Worm (Caenorhabditis elegans): ENCODE results near the gene nhr-150.
A peak's percentile ranks its signal among the peaks of the same experiment; 100 is the strongest.

The nhr-150 gene

ce11 chrV:15443708-15444107 is 37.6 kb downstream of the nhr-150 start, which contains the start of gene T26H5.10:
Gene T26H5.10 (minus strand): TSS chrV:15443808.
- no peak for TF ChIP-seq ztf-3 (GFP tag; optimal IDR thresholded peaks at IDR 0.05)
- no peak for TF ChIP-seq F57A8.1 (GFP tag; optimal IDR thresholded peaks at IDR 0.05)
- no peak for TF ChIP-seq atf-7 (tag; optimal IDR thresholded peaks at IDR 0.05)
- no peak for TF ChIP-seq ceh-100 (GFP tag; IDR thresholded peaks at IDR 0.05)
- no peak for TF ChIP-seq snpc-3.4 (tag; optimal IDR thresholded peaks at IDR 0.05)
- TF ChIP-seq Y95B8A.8 (GFP tag; IDR thresholded peaks at IDR 0.05): no peak
- TF ChIP-seq tbx-9 (tag; optimal IDR thresholded peaks at IDR 0.05; ENCODE audit: borderline replicate concordance): no peak
- TF ChIP-seq ztf-18 (tag; optimal IDR thresholded peaks at IDR 0.05): no peak
- TF ChIP-seq ZK185.1 (tag; optimal IDR thresholded peaks at IDR 0.05; ENCODE audit: poor library complexity, severe bottlenecking): no peak
- TF ChIP-seq C17E4.6 (GFP tag; IDR thresholded peaks at IDR 0.05): no peak
- no peak for TF ChIP-seq zim-3 (tag; optimal IDR thresholded peaks at IDR 0.05)
- no peak for TF ChIP-seq aptf-2 (GFP tag; conservative IDR thresholded peaks at IDR 0.05)
- TF ChIP-seq madf-8 (GFP tag; conservative IDR thresholded peaks at IDR 0.05): no peak
- no peak for TF ChIP-seq dox-1 (GFP tag; IDR thresholded peaks at IDR 0.05)
- no peak for TF ChIP-seq lir-1 (GFP tag; conservative IDR thresholded peaks at IDR 0.05)
- no peak for TF ChIP-seq nhr-27 (tag; optimal IDR thresholded peaks at IDR 0.05)
- no peak for TF ChIP-seq B0035.1 (tag; optimal IDR thresholded peaks at IDR 0.05)
- no peak for TF ChIP-seq nhr-179 (tag; optimal IDR thresholded peaks at IDR 0.05)
- no peak for TF ChIP-seq cebp-2 (GFP tag; IDR thresholded peaks at IDR 0.05)
- no peak for TF ChIP-seq tbp1 (GFP tag; optimal IDR thresholded peaks at IDR 0.05)

ce11 chrV:15442384-15442783 is 38.9 kb downstream of the nhr-150 start:
- TF ChIP-seq F49E8.2 (tag; optimal IDR thresholded peaks at IDR 0.05; ENCODE audit: insufficient read depth) (no peak), repo-1 (tag; optimal IDR thresholded peaks at IDR 0.05) (no peak), lsy-27 (tag; optimal IDR thresholded peaks at IDR 0.05; ENCODE audit: borderline replicate concordance, insufficient read depth) (no peak), lsl-1 (GFP tag; optimal IDR thresholded peaks at IDR 0.05) (no peak), bed-2 (GFP tag; IDR thresholded peaks at IDR 0.05) (no peak), lir-1 (GFP tag; conservative IDR thresholded peaks at IDR 0.05) (no peak)

- TF ChIP-seq snpc-3.4 (tag; optimal IDR thresholded peaks at IDR 0.05) (no peak), B0336.3 (GFP tag; IDR thresholded peaks at IDR 0.05) (no peak), nhr-80 (tag; optimal IDR thresholded peaks at IDR 0.05) (peak; percentile 84), pha-4 (tag; optimal IDR thresholded peaks at IDR 0.05) (no peak), nhr-179 (tag; optimal IDR thresholded peaks at IDR 0.05) (no peak), madf-6 (GFP tag; IDR thresholded peaks at IDR 0.05) (no peak)
Measured at ce11 chrV:15436133-15436532, 45.1 kb downstream of the nhr-150 start.

ce11 chrV:15434647-15435046 is 46.6 kb downstream of the nhr-150 start:
- TF ChIP-seq T07F8.4 (tag; optimal IDR thresholded peaks at IDR 0.05): no peak
- TF ChIP-seq ztf-25 (GFP tag; IDR thresholded peaks at IDR 0.05): no peak
- no peak for TF ChIP-seq F37B4.10 (GFP tag; IDR thresholded peaks at IDR 0.05)
- no peak for TF ChIP-seq aptf-2 (GFP tag; conservative IDR thresholded peaks at IDR 0.05)
- TF ChIP-seq pbrm-1 (GFP tag; IDR thresholded peaks at IDR 0.05): no peak
- no peak for TF ChIP-seq pha-4 (tag; optimal IDR thresholded peaks at IDR 0.05)
- no peak for TF ChIP-seq madf-10 (tag; optimal IDR thresholded peaks at IDR 0.05)
- no peak for TF ChIP-seq Y53G8AR.9 (GFP tag; conservative IDR thresholded peaks at IDR 0.05)
- no peak for TF ChIP-seq lin-26 (GFP tag; IDR thresholded peaks at IDR 0.05)

All from whole organism, young adult.